Worm (Caenorhabditis elegans) whole organism, early embryonic: Measurements from ENCODE around the gene pho-11.

ENCODE experiments used
- B0310.2 ChIP-seq: sonication (generic microtip); optimal IDR thresholded peaks from 2 replicates; lab custom pipeline; 2016; ENCODE audit warnings: mild to moderate bottlenecking, missing genetic modification characterization, missing compliant biosample characterization
- F13C5.2 ChIP-seq: sonication (generic microtip); optimal IDR thresholded peaks from 2 replicates; lab custom pipeline; 2017; ENCODE audit warnings: mild to moderate bottlenecking, missing genetic modification characterization, inconsistent platforms, missing compliant biosample characterization
- ama-1 ChIP-seq: fragments of 150-350 bp; optimal IDR thresholded peaks from 2 replicates; lab custom pipeline; 2014
- ets-7 ChIP-seq: sonication (generic microtip); optimal IDR thresholded peaks from 2 replicates; lab custom pipeline; 2016; ENCODE audit warnings: missing genotype, missing genetic modification characterization, missing compliant biosample characterization
- flt-1 ChIP-seq: fragments of 200-800 bp; sonication (Bioruptor generic); IDR thresholded peaks from 2 replicates; pipeline ENCODE4 v1.3.6; 2022; ENCODE audit warnings: missing genetic modification characterization, missing compliant biosample characterization
- hmbx-1 ChIP-seq: sonication (generic microtip); optimal IDR thresholded peaks from 2 replicates; lab custom pipeline; 2016; ENCODE audit warnings: mild to moderate bottlenecking, missing genetic modification characterization, missing compliant biosample characterization
- sea-1 ChIP-seq: fragments of 200-800 bp; sonication (Bioruptor generic); conservative IDR thresholded peaks from 2 replicates; pipeline ENCODE4 v1.3.6; 2022; ENCODE audit warnings: missing genetic modification characterization, missing compliant biosample characterization
- tbx-11 ChIP-seq: fragments of 200-800 bp; sonication (Bioruptor generic); IDR thresholded peaks from 2 replicates; pipeline ENCODE4 v1.3.6; 2022; ENCODE audit warnings: missing genetic modification characterization, missing compliant biosample characterization

DNA sequence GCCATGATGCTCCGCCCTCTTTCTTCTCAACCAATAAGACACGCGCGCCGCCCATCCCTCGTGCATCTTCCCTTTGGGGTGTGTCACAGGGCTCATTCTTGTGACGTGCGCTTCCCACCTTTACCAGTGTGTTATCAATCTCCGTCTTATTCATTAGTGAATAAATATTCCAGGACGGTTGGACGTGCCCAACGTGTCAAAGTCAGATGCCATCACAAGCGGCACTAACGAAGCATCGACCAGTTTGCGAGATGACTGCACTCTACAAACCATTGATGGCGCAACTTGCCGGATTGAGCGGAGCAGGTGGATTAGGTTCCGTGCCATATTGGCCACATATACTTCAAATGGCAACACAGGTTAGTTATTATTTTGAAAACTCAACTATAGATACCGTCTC is 28.5 kb downstream of the pho-11 start:
- no peak for TF ChIP-seq tbx-11 (GFP tag; lab: Robert Waterston, UW)
- no peak for TF ChIP-seq ama-1
- no peak for TF ChIP-seq B0310.2 (tag; lab: Kevin White, UChicago)
- TF ChIP-seq ets-7, result no peak
- TF ChIP-seq F13C5.2 (tag; lab: Kevin White, UChicago), result no peak
- no peak for TF ChIP-seq hmbx-1 (tag; lab: Kevin White, UChicago)
- TF ChIP-seq sea-1 (GFP tag; lab: Robert Waterston, UW), result no peak
- TF ChIP-seq flt-1 (GFP tag; lab: Robert Waterston, UW), result no peak
